Fruit fly (Drosophila melanogaster) whole organism, embryonic: ENCODE results near the gene CG31548.

Source experiments
- Adf1 ChIP-seq: fragments of 200-800 bp; sonication (Bioruptor generic); IDR thresholded peaks from 2 replicates; pipeline ENCODE4 v1.3.6; 2022; ENCODE audit warnings: missing biosample characterization, missing genetic modification characterization
- Antp ChIP-seq: fragments of 200-800 bp; sonication (Bioruptor generic); optimal IDR thresholded peaks from 3 replicates; lab custom pipeline; 2016; ENCODE audit warnings: missing biosample characterization, missing genetic modification characterization
- Atf3 ChIP-seq: fragments of 200-800 bp; sonication (Bioruptor generic); optimal IDR thresholded peaks from 3 replicates; lab custom pipeline; 2016; ENCODE audit warnings: missing biosample characterization, missing genetic modification characterization
- Bdp1 ChIP-seq: fragments of 200-800 bp; sonication (Bioruptor generic); optimal IDR thresholded peaks from 3 replicates; lab custom pipeline; 2016; ENCODE audit warnings: missing biosample characterization, missing genetic modification characterization
- CG10274 ChIP-seq: fragments of 200-800 bp; sonication (Bioruptor generic); optimal IDR thresholded peaks from 3 replicates; lab custom pipeline; 2017; ENCODE audit warnings: missing biosample characterization, mild to moderate bottlenecking, missing genetic modification characterization
- CG10431 ChIP-seq: fragments of 200-800 bp; sonication (Bioruptor generic); optimal IDR thresholded peaks from 3 replicates; lab custom pipeline; 2018; ENCODE audit warnings: missing biosample characterization, mild to moderate bottlenecking, missing genetic modification characterization
- CG10654 ChIP-seq: fragments of 200-800 bp; sonication (Bioruptor generic); optimal IDR thresholded peaks from 2 replicates; lab custom pipeline; 2016; ENCODE audit warnings: missing biosample characterization, missing genetic modification characterization
- CG12236 ChIP-seq: fragments of 200-800 bp; sonication (Bioruptor generic); optimal IDR thresholded peaks from 2 replicates; lab custom pipeline; 2016; ENCODE audit warnings: missing biosample characterization, missing genetic modification characterization
- CG12299 ChIP-seq: fragments of 200-800 bp; sonication (Bioruptor generic); optimal IDR thresholded peaks from 2 replicates; lab custom pipeline; 2018; ENCODE audit warnings: missing biosample characterization, mild to moderate bottlenecking, missing genetic modification characterization
- CG12391 ChIP-seq: fragments of 200-800 bp; sonication (Bioruptor generic); optimal IDR thresholded peaks from 3 replicates; lab custom pipeline; 2018; ENCODE audit warnings: missing biosample characterization, mild to moderate bottlenecking, missing genetic modification characterization, moderate library complexity
- CG13287 ChIP-seq: fragments of 200-800 bp; sonication (Bioruptor generic); IDR thresholded peaks from 2 replicates; pipeline ENCODE4 v1.3.6; 2022; ENCODE audit warnings: missing biosample characterization, missing genetic modification characterization; ENCODE audit not compliant: partially characterized antibody
- CG14050 ChIP-seq: fragments of 200-800 bp; sonication (Bioruptor generic); IDR thresholded peaks from 3 replicates; pipeline ENCODE4 v1.3.6; 2022; ENCODE audit warnings: missing biosample characterization, missing genetic modification characterization
- CG14965 ChIP-seq: fragments of 200-800 bp; sonication (Bioruptor generic); optimal IDR thresholded peaks from 2 replicates; lab custom pipeline; 2016; ENCODE audit warnings: missing biosample characterization, missing genetic modification characterization, borderline replicate concordance
- CG1529 ChIP-seq: fragments of 200-800 bp; sonication (Bioruptor generic); optimal IDR thresholded peaks from 3 replicates; lab custom pipeline; 2018; ENCODE audit warnings: missing biosample characterization, missing genetic modification characterization
- CG15696 ChIP-seq: fragments of 200-800 bp; sonication (Bioruptor generic); optimal IDR thresholded peaks from 2 replicates; lab custom pipeline; 2019; ENCODE audit warnings: missing biosample characterization, mild to moderate bottlenecking, missing genetic modification characterization, moderate library complexity
- CG16815 ChIP-seq: fragments of 200-800 bp; sonication (Bioruptor generic); optimal IDR thresholded peaks from 3 replicates; lab custom pipeline; 2017; ENCODE audit warnings: missing biosample characterization, mild to moderate bottlenecking, missing genetic modification characterization
- CG18011 ChIP-seq: fragments of 200-800 bp; sonication (Bioruptor generic); optimal IDR thresholded peaks from 2 replicates; lab custom pipeline; 2017; ENCODE audit warnings: missing biosample characterization, missing genetic modification characterization, mild to moderate bottlenecking, moderate library complexity, missing genotype
- CG30403 ChIP-seq: fragments of 200-800 bp; sonication (Bioruptor generic); optimal IDR thresholded peaks from 3 replicates; lab custom pipeline; 2016; ENCODE audit warnings: missing biosample characterization, missing genetic modification characterization
- CG3407 ChIP-seq: fragments of 200-800 bp; sonication (Bioruptor generic); optimal IDR thresholded peaks from 2 replicates; lab custom pipeline; 2018; ENCODE audit warnings: missing biosample characterization, mild to moderate bottlenecking, missing genetic modification characterization
- CG4360 ChIP-seq: fragments of 200-800 bp; sonication (Bioruptor generic); IDR thresholded peaks from 2 replicates; pipeline ENCODE4 v1.3.6; 2022; ENCODE audit warnings: missing biosample characterization, missing genetic modification characterization
- CG4617 ChIP-seq: fragments of 200-800 bp; sonication (Bioruptor generic); optimal IDR thresholded peaks from 3 replicates; lab custom pipeline; 2016; ENCODE audit warnings: missing biosample characterization, missing genetic modification characterization, borderline replicate concordance
- CG7928 ChIP-seq: fragments of 200-800 bp; sonication (Bioruptor generic); optimal IDR thresholded peaks from 2 replicates; lab custom pipeline; 2017; ENCODE audit warnings: missing biosample characterization, mild to moderate bottlenecking, missing genetic modification characterization
- CG8924 ChIP-seq: fragments of 200-800 bp; optimal IDR thresholded peaks from 3 replicates; lab custom pipeline; 2019; ENCODE audit warnings: missing biosample characterization, mild to moderate bottlenecking, missing genetic modification characterization, moderate library complexity
- CG9215 ChIP-seq: fragments of 200-800 bp; sonication (Bioruptor generic); IDR thresholded peaks from 2 replicates; pipeline ENCODE4 v1.3.6; 2022; ENCODE audit warnings: missing biosample characterization, missing genetic modification characterization
- Deaf1 ChIP-seq: fragments of 200-800 bp; optimal IDR thresholded peaks from 3 replicates; lab custom pipeline; 2019; ENCODE audit warnings: missing biosample characterization, mild to moderate bottlenecking, missing genetic modification characterization, moderate library complexity
- Dip3 ChIP-seq: fragments of 200-800 bp; sonication (Bioruptor generic); optimal IDR thresholded peaks from 3 replicates; lab custom pipeline; 2016; ENCODE audit warnings: missing biosample characterization, missing genetic modification characterization
- Fer1 ChIP-seq: fragments of 200-800 bp; sonication (Bioruptor generic); optimal IDR thresholded peaks from 2 replicates; lab custom pipeline; 2017; ENCODE audit warnings: missing biosample characterization, mild to moderate bottlenecking, missing genetic modification characterization
- Hr39 ChIP-seq: fragments of >200 bp; optimal IDR thresholded peaks from 2 replicates; lab custom pipeline; 2017
- NC2α ChIP-seq: fragments of 200-800 bp; sonication (Bioruptor generic); optimal IDR thresholded peaks from 2 replicates; lab custom pipeline; 2016; ENCODE audit warnings: missing biosample characterization, missing genetic modification characterization
- NC2β ChIP-seq: fragments of 200-800 bp; sonication (Bioruptor generic); optimal IDR thresholded peaks from 2 replicates; lab custom pipeline; 2016; ENCODE audit warnings: missing biosample characterization, missing genetic modification characterization
- Nf-YC ChIP-seq: fragments of 200-800 bp; optimal IDR thresholded peaks from 3 replicates; lab custom pipeline; 2019; ENCODE audit warnings: missing biosample characterization, mild to moderate bottlenecking, missing genetic modification characterization, moderate library complexity
- NfI ChIP-seq: fragments of 200-800 bp; sonication (Bioruptor generic); optimal IDR thresholded peaks from 3 replicates; lab custom pipeline; 2018; ENCODE audit warnings: missing biosample characterization, mild to moderate bottlenecking, missing genetic modification characterization, moderate library complexity
- TFAM ChIP-seq: fragments of 200-800 bp; sonication (Bioruptor generic); optimal IDR thresholded peaks from 2 replicates; lab custom pipeline; 2017; ENCODE audit warnings: missing biosample characterization, missing genetic modification characterization, inconsistent platforms
- amos ChIP-seq: fragments of 200-800 bp; sonication (Bioruptor generic); IDR thresholded peaks from 2 replicates; pipeline ENCODE4 v1.3.6; 2022; ENCODE audit warnings: missing biosample characterization, missing genetic modification characterization; ENCODE audit not compliant: partially characterized antibody
- cas ChIP-seq: fragments of 200-800 bp; sonication (Bioruptor generic); IDR thresholded peaks from 2 replicates; pipeline ENCODE4 v1.3.6; 2022; ENCODE audit warnings: missing biosample characterization, missing genetic modification characterization
- chm ChIP-seq: fragments of 200-800 bp; sonication (Bioruptor generic); IDR thresholded peaks from 2 replicates; pipeline ENCODE4 v1.3.6; 2022; ENCODE audit warnings: missing biosample characterization, missing genetic modification characterization
- dmrt11E ChIP-seq: fragments of 200-800 bp; sonication (Bioruptor generic); optimal IDR thresholded peaks from 3 replicates; lab custom pipeline; 2018; ENCODE audit warnings: missing biosample characterization, mild to moderate bottlenecking, missing genetic modification characterization, moderate library complexity
- fd102C ChIP-seq: fragments of 200-800 bp; sonication (Bioruptor generic); optimal IDR thresholded peaks from 2 replicates; lab custom pipeline; 2018; ENCODE audit warnings: missing biosample characterization, mild to moderate bottlenecking, missing genetic modification characterization, moderate library complexity
- hkb ChIP-seq, 2 experiments: fragments of 200-800 bp in 1 of 2; fragments of >200 bp in 1 of 2; sonication (Bioruptor generic) in 1 of 2; IDR thresholded peaks in 1 of 2; optimal IDR thresholded peaks in 1 of 2; 2 replicates each; pipeline versions ENCODE4 v1.3.6 to Lab custom; 2017 to 2022; ENCODE audit warnings: missing biosample characterization in 1 of 2, missing genetic modification characterization in 1 of 2
- mld ChIP-seq: fragments of 200-800 bp; sonication (Bioruptor generic); IDR thresholded peaks from 3 replicates; pipeline ENCODE4 v1.3.6; 2022; ENCODE audit warnings: missing biosample characterization, missing genetic modification characterization; ENCODE audit not compliant: partially characterized antibody
- nom ChIP-seq: fragments of 200-800 bp; sonication (Bioruptor generic); optimal IDR thresholded peaks from 2 replicates; lab custom pipeline; 2017; ENCODE audit warnings: missing biosample characterization, missing genetic modification characterization, mild to moderate bottlenecking, moderate library complexity, missing genetic modification reagents
- oc ChIP-seq: fragments of 200-800 bp; sonication (Bioruptor generic); optimal IDR thresholded peaks from 2 replicates; lab custom pipeline; 2018; ENCODE audit warnings: missing biosample characterization, mild to moderate bottlenecking, missing genetic modification characterization, moderate library complexity
- pan ChIP-seq, 4 experiments: fragments of >200 bp in 3 of 4; fragments of 200-800 bp in 1 of 4; sonication (Bioruptor generic) in 1 of 4; optimal IDR thresholded peaks in 3 of 4; IDR thresholded peaks in 1 of 4; 2 replicates each; pipeline versions ENCODE4 v1.3.6 to Lab custom; 2017 to 2022; ENCODE audit warnings: missing biosample characterization in 2 of 4, missing genetic modification characterization in 2 of 4, mixed read lengths in 1 of 4
- pita ChIP-seq: fragments of 200-800 bp; sonication (Bioruptor generic); optimal IDR thresholded peaks from 2 replicates; lab custom pipeline; 2017; ENCODE audit warnings: missing biosample characterization, mild to moderate bottlenecking, missing genetic modification characterization
- prd ChIP-seq, 3 experiments: fragments of >200 bp in 2 of 3; fragments of 200-800 bp in 1 of 3; sonication (Bioruptor generic) in 1 of 3; optimal IDR thresholded peaks in 2 of 3; IDR thresholded peaks in 1 of 3; 2 replicates in 2 of 3; 3 replicates in 1 of 3; pipeline versions ENCODE4 v1.3.6 to Lab custom; 2017 to 2022; ENCODE audit warnings: missing biosample characterization in 1 of 3, missing genetic modification characterization in 1 of 3
- schlank ChIP-seq: fragments of 200-800 bp; sonication (Bioruptor generic); optimal IDR thresholded peaks from 2 replicates; lab custom pipeline; 2018; ENCODE audit warnings: missing biosample characterization, mild to moderate bottlenecking, missing genetic modification characterization
- unc-4 ChIP-seq: fragments of 200-800 bp; sonication (Bioruptor generic); IDR thresholded peaks from 2 replicates; pipeline ENCODE4 v1.3.6; 2022; ENCODE audit warnings: missing biosample characterization, missing genetic modification characterization; ENCODE audit not compliant: partially characterized antibody
- wek ChIP-seq: fragments of 200-800 bp; sonication (Bioruptor generic); optimal IDR thresholded peaks from 3 replicates; lab custom pipeline; 2018; ENCODE audit warnings: missing biosample characterization, mild to moderate bottlenecking, missing genetic modification characterization, moderate library complexity
- wor ChIP-seq: fragments of 200-800 bp; sonication (Bioruptor generic); IDR thresholded peaks from 2 replicates; pipeline ENCODE4 v1.3.6; 2022; ENCODE audit warnings: missing biosample characterization, missing genetic modification characterization

Gene CG31548

dm6 chr3R:5591398-5591853 lies 45.2 kb downstream of the CG31548 start, which contains the start of the genes noi and Vha26 (continued):
- TF ChIP-seq CG18011 (GFP tag; lab: Kevin White, UChicago) = no peak
- TF ChIP-seq CG1529 (GFP tag; lab: Kevin White, UChicago) = no peak
- TF ChIP-seq NC2β (GFP tag; lab: Kevin White, UChicago) = no peak
- no peak for TF ChIP-seq NC2α (GFP tag; lab: Kevin White, UChicago)
- TF ChIP-seq wek = no peak
- TF ChIP-seq dmrt11E (tag; lab: Kevin White, UChicago) = peak; percentile 46
- peak; percentile 44 for TF ChIP-seq NfI
- TF ChIP-seq pita (GFP tag; lab: Kevin White, UChicago) = no peak
- no peak for TF ChIP-seq CG10274
- TF ChIP-seq wor (GFP tag; lab: Robert Waterston, UW) = no peak
- no peak for TF ChIP-seq Atf3 (GFP tag; lab: Kevin White, UChicago)
- no peak for TF ChIP-seq CG3407 (GFP tag; lab: Kevin White, UChicago)
- no peak for TF ChIP-seq hkb (optimal IDR thresholded peaks at IDR 0.05; lab: Kevin White, UChicago)
- TF ChIP-seq hkb (GFP tag; IDR thresholded peaks at IDR 0.05; lab: Robert Waterston, UW) = no peak
- no peak for TF ChIP-seq CG10431
- peak; percentile 57 for TF ChIP-seq Nf-YC
- TF ChIP-seq CG16815 (GFP tag; lab: Kevin White, UChicago) = no peak
- no peak for TF ChIP-seq CG4360 (GFP tag; lab: Robert Waterston, UW)
- TF ChIP-seq nom (GFP tag; lab: Kevin White, UChicago) = no peak
- TF ChIP-seq fd102C (GFP tag; lab: Kevin White, UChicago) = no peak
- TF ChIP-seq pan (optimal IDR thresholded peaks at IDR 0.05; lab: Kevin White, UChicago) = no peak
- no peak for TF ChIP-seq pan (GFP tag; optimal IDR thresholded peaks at IDR 0.05 in 1 of 2, IDR thresholded peaks at IDR 0.05 in 1 of 2)
- peak; percentile 45; the same call in 1 of the 2 replicates for TF ChIP-seq unc-4 (GFP tag; lab: Robert Waterston, UW)
- peak; percentile 23 for TF ChIP-seq CG30403 (GFP tag; lab: Kevin White, UChicago)
- TF ChIP-seq Antp (GFP tag; lab: Kevin White, UChicago) = no peak
- TF ChIP-seq prd (optimal IDR thresholded peaks at IDR 0.05; lab: Kevin White, UChicago) = no peak
- peak; percentile 29; the same call in 1 of the 3 replicates for TF ChIP-seq prd (GFP tag; IDR thresholded peaks at IDR 0.05; lab: Robert Waterston, UW)
- TF ChIP-seq CG14050 (GFP tag; lab: Robert Waterston, UW) = no peak
- peak; percentile 53 for TF ChIP-seq CG4617 (GFP tag; lab: Kevin White, UChicago)
- TF ChIP-seq CG9215 (GFP tag; lab: Robert Waterston, UW) = no peak
- TF ChIP-seq CG12391 (tag; lab: Kevin White, UChicago) = peak; percentile 72
- TF ChIP-seq Dip3 (GFP tag; lab: Kevin White, UChicago) = peak; percentile 29
- no peak for TF ChIP-seq CG8924 (tag; lab: Kevin White, UChicago)
- TF ChIP-seq CG13287 (GFP tag; lab: Robert Waterston, UW) = no peak; the same call in none of the 2 replicates
- peak; percentile 96 for TF ChIP-seq CG7928 (GFP tag; lab: Kevin White, UChicago)
- peak; percentile 19 for TF ChIP-seq Deaf1 (tag; lab: Kevin White, UChicago)
- TF ChIP-seq chm (GFP tag; lab: Robert Waterston, UW) = no peak
- TF ChIP-seq CG14965 (GFP tag; lab: Kevin White, UChicago) = no peak
- no peak for TF ChIP-seq Hr39
- TF ChIP-seq Fer1 (GFP tag; lab: Kevin White, UChicago) = peak; percentile 1
- TF ChIP-seq CG12299 (tag; lab: Kevin White, UChicago) = no peak
- no peak for TF ChIP-seq oc (tag; lab: Kevin White, UChicago)
- TF ChIP-seq CG12236 (GFP tag; lab: Kevin White, UChicago) = no peak
- TF ChIP-seq amos (GFP tag; lab: Robert Waterston, UW) = peak; percentile 59
- TF ChIP-seq schlank (tag; lab: Kevin White, UChicago) = no peak
- TF ChIP-seq cas (GFP tag; lab: Robert Waterston, UW) = no peak
- no peak for TF ChIP-seq mld (GFP tag; lab: Robert Waterston, UW)
- 0 out of 2 replicates have a peak, but pooled peaks have one; percentile 24 for TF ChIP-seq Adf1 (GFP tag; lab: Robert Waterston, UW)
- peak; percentile 56 for TF ChIP-seq CG15696 (tag; lab: Kevin White, UChicago)
- no peak for TF ChIP-seq TFAM (GFP tag; lab: Kevin White, UChicago)
- TF ChIP-seq CG10654 (GFP tag; lab: Kevin White, UChicago) = peak; percentile 33
- peak; percentile 35 for TF ChIP-seq Bdp1
